Worm (Caenorhabditis elegans) whole organism, young adult: ENCODE results near the gene mtrf-1L.

Experiments used
- B0261.1 ChIP-seq: sonication (generic microtip); optimal IDR thresholded peaks from 2 replicates; lab custom pipeline; 2016; ENCODE audit warnings: mild to moderate bottlenecking, missing genetic modification characterization, moderate library complexity, missing compliant biosample characterization
- B0336.3 ChIP-seq: fragments of 200-800 bp; sonication (Bioruptor generic); IDR thresholded peaks from 2 replicates; pipeline ENCODE4 v1.3.6; 2022; ENCODE audit warnings: missing genetic modification characterization, missing compliant biosample characterization
- C17E4.6 ChIP-seq: fragments of 200-800 bp; sonication (Bioruptor generic); IDR thresholded peaks from 2 replicates; pipeline ENCODE4 v1.3.6; 2022; ENCODE audit warnings: missing genetic modification reagents, missing genetic modification characterization, missing compliant biosample characterization
- D2030.7 ChIP-seq: fragments of 200-800 bp; sonication (Bioruptor generic); IDR thresholded peaks from 2 replicates; pipeline ENCODE4 v1.3.6; 2022; ENCODE audit warnings: missing genetic modification reagents, missing genetic modification characterization, missing compliant biosample characterization
- F10E7.11 ChIP-seq: sonication (generic microtip); optimal IDR thresholded peaks from 2 replicates; lab custom pipeline; 2017; ENCODE audit warnings: mild to moderate bottlenecking, missing genetic modification characterization, moderate library complexity, missing compliant biosample characterization
- F23B12.7 ChIP-seq: sonication (generic microtip); optimal IDR thresholded peaks from 2 replicates; lab custom pipeline; 2017; ENCODE audit warnings: missing genetic modification characterization, mild to moderate bottlenecking, missing compliant biosample characterization, antibody characterized with exemption, moderate library complexity; ENCODE audit not compliant: insufficient read depth
- T26A5.8 ChIP-seq: sonication (generic microtip); optimal IDR thresholded peaks from 2 replicates; lab custom pipeline; 2016; ENCODE audit warnings: missing genetic modification characterization, missing compliant biosample characterization
- Y53F4B.3 ChIP-seq: fragments of 200-800 bp; sonication (Bioruptor generic); IDR thresholded peaks from 2 replicates; pipeline ENCODE4 v1.3.6; 2022; ENCODE audit warnings: missing genetic modification reagents, missing genetic modification characterization, missing compliant biosample characterization
- Y95B8A.8 ChIP-seq: fragments of 200-800 bp; sonication (Bioruptor generic); IDR thresholded peaks from 2 replicates; pipeline ENCODE4 v1.3.6; 2022; ENCODE audit warnings: missing genetic modification reagents, missing genetic modification characterization, missing compliant biosample characterization
- ZK185.1 ChIP-seq: sonication (generic microtip); optimal IDR thresholded peaks from 2 replicates; lab custom pipeline; 2016; ENCODE audit warnings: mild to moderate bottlenecking, missing genetic modification characterization, missing compliant biosample characterization; ENCODE audit not compliant: poor library complexity, severe bottlenecking
- ama-1 ChIP-seq, 3 experiments: fragments of 150-350 bp in 1 of 3; sonication (generic microtip) in 2 of 3; optimal IDR thresholded peaks; 2 replicates each; lab custom pipeline; 2014 to 2018; ENCODE audit warnings: missing biosample characterization in 2 of 3, missing genetic modification characterization in 2 of 3, missing genetic modification reagents in 2 of 3
- attf-3 ChIP-seq: fragments of 200-800 bp; sonication (Bioruptor generic); conservative IDR thresholded peaks from 2 replicates; pipeline ENCODE4 v1.3.6; 2022; ENCODE audit warnings: missing genetic modification reagents, missing genetic modification characterization, missing compliant biosample characterization
- attf-5 ChIP-seq: fragments of 200-800 bp; sonication (Bioruptor generic); optimal IDR thresholded peaks from 2 replicates; lab custom pipeline; 2018; ENCODE audit warnings: mild to moderate bottlenecking, missing genetic modification characterization, missing compliant biosample characterization
- attf-6 ChIP-seq: fragments of 200-800 bp; sonication (Bioruptor generic); IDR thresholded peaks from 2 replicates; pipeline ENCODE4 v1.3.6; 2022; ENCODE audit warnings: missing genetic modification reagents, missing genetic modification characterization, missing compliant biosample characterization
- bed-1 ChIP-seq: fragments of 200-800 bp; sonication (Bioruptor generic); IDR thresholded peaks from 2 replicates; pipeline ENCODE4 v1.3.6; 2022; ENCODE audit warnings: missing genetic modification reagents, missing genetic modification characterization, missing compliant biosample characterization
- ceh-40 ChIP-seq: fragments of 200-800 bp; sonication (Bioruptor generic); IDR thresholded peaks from 2 replicates; pipeline ENCODE4 v1.3.6; 2022; ENCODE audit warnings: missing genetic modification characterization, missing compliant biosample characterization
- ceh-79 ChIP-seq: sonication (generic microtip); optimal IDR thresholded peaks from 2 replicates; lab custom pipeline; 2017; ENCODE audit warnings: mild to moderate bottlenecking, missing genetic modification characterization, missing compliant biosample characterization
- ceh-91 ChIP-seq: fragments of 200-800 bp; sonication (Bioruptor generic); IDR thresholded peaks from 2 replicates; pipeline ENCODE4 v1.3.6; 2022; ENCODE audit warnings: missing genetic modification reagents, missing genetic modification characterization, missing compliant biosample characterization
- chd-7 ChIP-seq: sonication (generic microtip); optimal IDR thresholded peaks from 2 replicates; lab custom pipeline; 2016; ENCODE audit warnings: mild to moderate bottlenecking, missing genetic modification characterization, moderate library complexity, missing compliant biosample characterization
- dox-1 ChIP-seq: fragments of 200-800 bp; sonication (Bioruptor generic); IDR thresholded peaks from 2 replicates; pipeline ENCODE4 v1.3.6; 2022; ENCODE audit warnings: missing genetic modification reagents, missing genetic modification characterization, missing compliant biosample characterization
- dpff-1 ChIP-seq: sonication (generic microtip); optimal IDR thresholded peaks from 2 replicates; lab custom pipeline; 2017; ENCODE audit warnings: mild to moderate bottlenecking, missing genetic modification characterization, missing compliant biosample characterization
- ekl-4 ChIP-seq: fragments of 200-800 bp; sonication (Bioruptor generic); IDR thresholded peaks from 2 replicates; pipeline ENCODE4 v1.3.6; 2022; ENCODE audit warnings: missing genetic modification reagents, missing genetic modification characterization, missing compliant biosample characterization
- fkh-3 ChIP-seq: sonication (generic microtip); optimal IDR thresholded peaks from 2 replicates; lab custom pipeline; 2016; ENCODE audit warnings: mild to moderate bottlenecking, missing genetic modification characterization, missing compliant biosample characterization
- gei-17 ChIP-seq: fragments of 200-800 bp; sonication (Bioruptor generic); optimal IDR thresholded peaks from 2 replicates; lab custom pipeline; 2018; ENCODE audit warnings: mild to moderate bottlenecking, missing genetic modification characterization, missing compliant biosample characterization
- hmg-20 ChIP-seq: fragments of 200-800 bp; sonication (Bioruptor generic); IDR thresholded peaks from 2 replicates; pipeline ENCODE4 v1.3.6; 2022; ENCODE audit warnings: missing genetic modification reagents, missing genetic modification characterization, missing compliant biosample characterization
- hrde-1 ChIP-seq: sonication (generic microtip); optimal IDR thresholded peaks from 2 replicates; lab custom pipeline; 2016; ENCODE audit warnings: missing genetic modification characterization, mild to moderate bottlenecking, missing compliant biosample characterization, moderate library complexity, missing genotype, missing genetic modification reagents, borderline replicate concordance
- let-607 ChIP-seq, 2 experiments: fragments of 200-800 bp in 1 of 2; sonication (Bioruptor generic) in 1 of 2; sonication (generic microtip) in 1 of 2; optimal IDR thresholded peaks; 2 replicates each; lab custom pipeline; 2016 to 2018; ENCODE audit warnings: mild to moderate bottlenecking in 2 of 2, missing compliant biosample characterization in 2 of 2, missing genetic modification characterization in 2 of 2, moderate library complexity in 2 of 2, missing genotype in 1 of 2
- lsl-1 ChIP-seq: fragments of 200-800 bp; sonication (Bioruptor generic); optimal IDR thresholded peaks from 2 replicates; lab custom pipeline; 2018; ENCODE audit warnings: mild to moderate bottlenecking, missing genetic modification characterization, moderate library complexity, missing compliant biosample characterization
- madf-10 ChIP-seq: sonication (generic microtip); optimal IDR thresholded peaks from 2 replicates; lab custom pipeline; 2016; ENCODE audit warnings: mild to moderate bottlenecking, missing genetic modification characterization, missing compliant biosample characterization
- mel-28 ChIP-seq: sonication (generic microtip); optimal IDR thresholded peaks from 2 replicates; lab custom pipeline; 2016; ENCODE audit warnings: borderline replicate concordance, mild to moderate bottlenecking, missing genetic modification characterization, missing compliant biosample characterization
- mes-4 ChIP-seq: sonication (generic microtip); optimal IDR thresholded peaks from 2 replicates; lab custom pipeline; 2016; ENCODE audit warnings: missing genotype, missing genetic modification characterization, missing compliant biosample characterization
- nfya-1 ChIP-seq: sonication (generic microtip); optimal IDR thresholded peaks from 2 replicates; lab custom pipeline; 2017; ENCODE audit warnings: antibody characterized with exemption, missing compliant biosample characterization, missing genetic modification characterization, borderline replicate concordance; ENCODE audit not compliant: insufficient read depth
- nfyb-1 ChIP-seq: fragments of 200-800 bp; sonication (Bioruptor generic); IDR thresholded peaks from 2 replicates; pipeline ENCODE4 v1.3.6; 2022; ENCODE audit warnings: missing genetic modification reagents, missing genetic modification characterization, missing compliant biosample characterization
- nhr-27 ChIP-seq: fragments of 200-800 bp; sonication (Bioruptor generic); optimal IDR thresholded peaks from 2 replicates; lab custom pipeline; 2018; ENCODE audit warnings: mild to moderate bottlenecking, missing genetic modification characterization, moderate library complexity, missing compliant biosample characterization
- pbrm-1 ChIP-seq: fragments of 200-800 bp; sonication (Bioruptor generic); IDR thresholded peaks from 2 replicates; pipeline ENCODE4 v1.3.6; 2022; ENCODE audit warnings: missing genetic modification reagents, missing genetic modification characterization, missing compliant biosample characterization
- rec-8 ChIP-seq, 2 experiments: sonication (generic microtip); optimal IDR thresholded peaks; 2 replicates each; lab custom pipeline; 2016; ENCODE audit warnings: mild to moderate bottlenecking in 2 of 2, missing genetic modification characterization in 2 of 2, missing genetic modification reagents in 2 of 2, missing genotype in 2 of 2, missing biosample characterization in 1 of 2, missing compliant biosample characterization in 1 of 2, moderate library complexity in 1 of 2
- rpc-1 ChIP-seq, 2 experiments: fragments of 150-350 bp in 1 of 2; sonication (generic microtip) in 1 of 2; optimal IDR thresholded peaks; 2 replicates each; lab custom pipeline; 2014 to 2018; ENCODE audit warnings: missing biosample characterization in 1 of 2, missing genetic modification characterization in 1 of 2, missing genetic modification reagents in 1 of 2, missing genotype in 1 of 2
- sdz-38 ChIP-seq: sonication (generic microtip); optimal IDR thresholded peaks from 2 replicates; lab custom pipeline; 2016; ENCODE audit warnings: missing genotype, missing genetic modification characterization, missing compliant biosample characterization
- sea-2 ChIP-seq: fragments of 200-800 bp; sonication (Bioruptor generic); IDR thresholded peaks from 2 replicates; pipeline ENCODE4 v1.3.6; 2022; ENCODE audit warnings: missing genetic modification characterization, missing compliant biosample characterization
- snpc-4 ChIP-seq, 5 experiments: fragments of 150-350 bp in 1 of 5; sonication (generic microtip) in 4 of 5; optimal IDR thresholded peaks; 2 replicates each; lab custom pipeline; 2014 to 2018; ENCODE audit warnings: missing genetic modification characterization in 5 of 5, missing biosample characterization in 3 of 5, antibody characterized with exemption in 2 of 5, mild to moderate bottlenecking in 2 of 5, missing compliant biosample characterization in 2 of 5, missing genotype in 2 of 5, moderate library complexity in 2 of 5, missing genetic modification reagents in 1 of 5
- somi-1 ChIP-seq: fragments of 200-800 bp; sonication (Bioruptor generic); optimal IDR thresholded peaks from 2 replicates; lab custom pipeline; 2018; ENCODE audit warnings: mild to moderate bottlenecking, missing genetic modification characterization, missing compliant biosample characterization
- xnd-1 ChIP-seq: sonication (generic microtip); optimal IDR thresholded peaks from 2 replicates; lab custom pipeline; 2016; ENCODE audit warnings: missing genotype, missing genetic modification reagents, missing genetic modification characterization, missing compliant biosample characterization
- ztf-25 ChIP-seq: fragments of 200-800 bp; sonication (Bioruptor generic); IDR thresholded peaks from 2 replicates; pipeline ENCODE4 v1.3.6; 2022; ENCODE audit warnings: missing genetic modification reagents, missing genetic modification characterization, missing compliant biosample characterization
- ztf-26 ChIP-seq: sonication (generic microtip); optimal IDR thresholded peaks from 2 replicates; lab custom pipeline; 2017; ENCODE audit warnings: missing genetic modification characterization, missing compliant biosample characterization
- ztf-28 ChIP-seq: fragments of 200-800 bp; sonication (Bioruptor generic); IDR thresholded peaks from 2 replicates; pipeline ENCODE4 v1.3.6; 2022; ENCODE audit warnings: missing genetic modification reagents, missing genetic modification characterization, missing compliant biosample characterization
- ztf-3 ChIP-seq: fragments of 200-800 bp; sonication (Bioruptor generic); optimal IDR thresholded peaks from 2 replicates; lab custom pipeline; 2018; ENCODE audit warnings: mild to moderate bottlenecking, missing genetic modification characterization, missing compliant biosample characterization

The mtrf-1L gene

DNA sequence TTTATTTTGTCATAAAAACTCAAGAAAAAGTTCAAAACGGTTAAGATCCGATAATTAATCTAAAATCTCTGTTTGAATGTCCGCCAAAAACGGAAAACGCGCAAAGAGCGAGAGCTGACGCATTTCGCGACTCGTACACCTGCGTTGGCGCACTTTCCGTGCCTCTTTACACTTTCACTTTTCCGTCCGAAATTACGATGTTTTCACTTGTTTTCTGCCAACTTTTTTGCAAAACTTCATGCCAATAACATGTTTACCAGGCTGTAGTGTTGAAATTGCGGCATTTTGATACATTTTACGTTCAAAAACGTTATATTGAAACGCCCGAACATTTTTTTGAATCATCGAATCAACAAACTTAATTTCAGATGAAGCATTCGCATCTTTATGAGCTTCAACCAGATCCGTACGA is 3.2 kb upstream of the mtrf-1L start, which contains the start of gene W03F8.4 (continued):
- TF ChIP-seq ceh-40 (GFP tag; lab: Robert Waterston, UW) = no peak
- TF ChIP-seq nfya-1 (tag; lab: Kevin White, UChicago) = no peak
- TF ChIP-seq dpff-1 (tag; lab: Kevin White, UChicago) = no peak
- TF ChIP-seq let-607 (tag; optimal IDR thresholded peaks at IDR 0.05; lab: Kevin White, UChicago) = peak; percentile 70 to 87
- no peak; the same call in 1 of the 2 replicates for TF ChIP-seq Y53F4B.3 (GFP tag; lab: Robert Waterston, UW)
- TF ChIP-seq F10E7.11 = no peak
- peak; percentile 96 for TF ChIP-seq dox-1 (GFP tag; lab: Robert Waterston, UW)
- peak; percentile 76; the same call in 1 of the 2 replicates for TF ChIP-seq C17E4.6 (GFP tag; lab: Robert Waterston, UW)
- TF ChIP-seq ztf-25 (GFP tag; lab: Robert Waterston, UW) = no peak
- TF ChIP-seq mel-28 (tag; lab: Kevin White, UChicago) = no peak
- peak; percentile 36 for TF ChIP-seq chd-7 (tag; lab: Kevin White, UChicago)
- TF ChIP-seq sea-2 (GFP tag; lab: Robert Waterston, UW) = no peak
- TF ChIP-seq somi-1 (GFP tag; lab: Kevin White, UChicago) = peak; percentile 55
- no peak for TF ChIP-seq ceh-79 (tag; lab: Kevin White, UChicago)
- TF ChIP-seq pbrm-1 (GFP tag; lab: Robert Waterston, UW) = peak; percentile 95
- no peak for TF ChIP-seq T26A5.8 (tag; lab: Kevin White, UChicago)
- peak; percentile 93 for TF ChIP-seq ekl-4 (GFP tag; lab: Robert Waterston, UW)
- peak; percentile 1 for TF ChIP-seq hrde-1 (tag; lab: Kevin White, UChicago)
- TF ChIP-seq rpc-1 (optimal IDR thresholded peaks at IDR 0.05; lab: Kevin White, UChicago) = no peak
- TF ChIP-seq rpc-1 (tag; optimal IDR thresholded peaks at IDR 0.05; lab: Kevin White, UChicago) = no peak
- peak; percentile 87 for TF ChIP-seq D2030.7 (GFP tag; lab: Robert Waterston, UW)
- no peak for TF ChIP-seq sdz-38 (tag; lab: Kevin White, UChicago)
- peak; percentile 73 for TF ChIP-seq attf-3 (GFP tag; lab: Robert Waterston, UW)
- TF ChIP-seq B0336.3 (GFP tag; lab: Robert Waterston, UW) = peak; percentile 90
- TF ChIP-seq fkh-3 (tag; lab: Kevin White, UChicago) = no peak
- peak; percentile 86 for TF ChIP-seq hmg-20 (GFP tag; lab: Robert Waterston, UW)
- peak; percentile 89 for TF ChIP-seq nfyb-1 (GFP tag; lab: Robert Waterston, UW)
- no peak for TF ChIP-seq ztf-3
- 0 out of 2 replicates have a peak, but pooled peaks have one; percentile 76 for TF ChIP-seq ztf-28 (GFP tag; lab: Robert Waterston, UW)
- peak; percentile 0 for TF ChIP-seq B0261.1 (tag; lab: Kevin White, UChicago)
- TF ChIP-seq Y95B8A.8 (GFP tag; lab: Robert Waterston, UW) = 0 out of 2 replicates have a peak, but pooled peaks have one; percentile 19
- TF ChIP-seq F23B12.7 (tag; lab: Kevin White, UChicago) = peak; percentile 67
- no peak for TF ChIP-seq mes-4 (tag; lab: Kevin White, UChicago)
- peak; percentile 51 for TF ChIP-seq madf-10 (tag; lab: Kevin White, UChicago)
- no peak for TF ChIP-seq rec-8 (tag; optimal IDR thresholded peaks at IDR 0.05; lab: Kevin White, UChicago)
- TF ChIP-seq attf-5 (GFP tag; lab: Kevin White, UChicago) = peak; percentile 89
- TF ChIP-seq xnd-1 (tag; lab: Kevin White, UChicago) = peak; percentile 59
- 0 out of 2 replicates have a peak, but pooled peaks have one; percentile 70 for TF ChIP-seq bed-1 (GFP tag; lab: Robert Waterston, UW)
- TF ChIP-seq gei-17 (GFP tag; lab: Kevin White, UChicago) = peak; percentile 70
- peak; percentile 78 for TF ChIP-seq lsl-1
- TF ChIP-seq nhr-27 = no peak
- TF ChIP-seq ceh-91 (GFP tag; lab: Robert Waterston, UW) = peak; percentile 73
- peak; percentile 82 for TF ChIP-seq ZK185.1 (tag; lab: Kevin White, UChicago)
- no peak for TF ChIP-seq ama-1 (optimal IDR thresholded peaks at IDR 0.05; lab: Kevin White, UChicago)
- TF ChIP-seq ama-1 (GFP tag; optimal IDR thresholded peaks at IDR 0.05; lab: Kevin White, UChicago) = no peak
- TF ChIP-seq attf-6 (GFP tag; lab: Robert Waterston, UW) = peak; percentile 88
- peak; percentile 88 for TF ChIP-seq snpc-4 (GFP tag; optimal IDR thresholded peaks at IDR 0.05; lab: Kevin White, UChicago)
- TF ChIP-seq snpc-4 (tag; optimal IDR thresholded peaks at IDR 0.05; lab: Kevin White, UChicago) = peak; percentile 82 to 95 (median 94)
- peak; percentile 84 for TF ChIP-seq ztf-26 (tag; lab: Kevin White, UChicago)
